Fruit fly (Drosophila melanogaster) Kc167 (cell line): ENCODE data around the gene Srr.

Experiments used
- Sin3A ChIP-seq: fragments of >200 bp; optimal IDR thresholded peaks from 2 replicates; lab custom pipeline; 2018; ENCODE audit warnings: missing external identifiers
- h ChIP-seq: fragments of >200 bp; optimal IDR thresholded peaks from 3 replicates; lab custom pipeline; 2018; ENCODE audit warnings: missing external identifiers
- insv ChIP-seq: fragments of >200 bp; optimal IDR thresholded peaks from 3 replicates; lab custom pipeline; 2018; ENCODE audit warnings: missing external identifiers
- psq ChIP-seq: fragments of >200 bp; optimal IDR thresholded peaks from 2 replicates; lab custom pipeline; 2017; ENCODE audit warnings: missing external identifiers
- ttk ChIP-seq: sonication (Bioruptor generic); optimal IDR thresholded peaks from 2 replicates; lab custom pipeline; 2017; ENCODE audit warnings: missing external identifiers

DNA sequence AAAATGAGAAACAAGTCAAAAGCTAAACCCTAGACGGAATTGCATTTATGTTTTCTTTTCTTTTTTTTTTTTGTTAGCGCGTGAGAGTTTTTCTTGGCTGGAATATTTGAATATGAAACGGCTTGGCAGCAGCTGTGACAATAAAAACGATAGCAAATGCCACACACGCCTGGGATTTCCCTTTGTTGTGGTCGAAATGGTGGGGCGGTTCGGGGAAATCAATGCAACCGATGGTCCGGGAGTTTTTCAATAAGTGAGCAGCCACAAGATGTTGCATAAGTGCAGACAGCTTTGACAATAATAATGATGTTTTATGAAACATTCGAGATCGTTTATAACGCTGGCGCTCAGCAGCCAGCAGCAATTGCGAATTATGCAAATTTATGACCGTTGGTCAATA, 11.6 kb downstream of the Srr start:
- TF ChIP-seq psq (lab: Kevin White, UChicago) = no peak
- no peak for TF ChIP-seq ttk (lab: Kevin White, UChicago)
- TF ChIP-seq insv (lab: Kevin White, UChicago) = no peak
- TF ChIP-seq h = no peak
- TF ChIP-seq Sin3A = no peak
